Worm (Caenorhabditis elegans): ENCODE results near the gene srh-243.

- TF ChIP-seq mxl-2 (GFP tag; conservative IDR thresholded peaks at IDR 0.05) (no peak), nhr-25 (tag; optimal IDR thresholded peaks at IDR 0.05; ENCODE audit: borderline replicate concordance, insufficient read depth) (no peak), nhr-28 (tag; optimal IDR thresholded peaks at IDR 0.05) (no peak), set-16 (GFP tag; IDR thresholded peaks at IDR 0.05) (no peak), lin-13 (GFP tag; optimal IDR thresholded peaks at IDR 0.05) (no peak), aha-1 (tag) (no peak), unc-62 (GFP tag; optimal IDR thresholded peaks at IDR 0.05 in 1 of 2) (no peak), unc-62 (tag; optimal IDR thresholded peaks at IDR 0.05) (no peak), R02D3.7 (tag; optimal IDR thresholded peaks at IDR 0.05) (no peak), ztf-11 (tag; optimal IDR thresholded peaks at IDR 0.05) (no peak), fos-1 (tag; optimal IDR thresholded peaks at IDR 0.05) (no peak), nhr-77 (tag; optimal IDR thresholded peaks at IDR 0.05) (no peak)
These were observed 33.0 kb downstream of the srh-243 start, which contains the start of gene C31B8.7 for ce11 chrV:2903227-2903626.

All from whole organism, L4 larva.